Worm (Caenorhabditis elegans) whole organism, L4 larva: ENCODE measurements around the gene srlf-3.

Source experiments
- F37D6.2 ChIP-seq: sonication (generic microtip); optimal IDR thresholded peaks from 2 replicates; lab custom pipeline; 2016; ENCODE audit warnings: mild to moderate bottlenecking, missing genetic modification characterization, missing compliant biosample characterization
- Y48G9A.11 ChIP-seq: fragments of 200-800 bp; sonication (Bioruptor generic); IDR thresholded peaks from 2 replicates; pipeline ENCODE4 v1.3.6; 2022; ENCODE audit warnings: missing genetic modification reagents, missing genetic modification characterization, missing compliant biosample characterization
- cey-2 ChIP-seq: sonication (generic microtip); optimal IDR thresholded peaks from 3 replicates; lab custom pipeline; 2017; ENCODE audit warnings: missing genetic modification characterization, mild to moderate bottlenecking, missing compliant biosample characterization, antibody characterized with exemption, borderline replicate concordance; ENCODE audit not compliant: insufficient read depth
- fkh-10 ChIP-seq: fragments of 150-350 bp; optimal IDR thresholded peaks from 2 replicates; lab custom pipeline; 2014; ENCODE audit warnings: missing biosample characterization, missing genetic modification reagents, missing genetic modification characterization
- lin-13 ChIP-seq: fragments of 150-350 bp; optimal IDR thresholded peaks from 2 replicates; lab custom pipeline; 2014; ENCODE audit warnings: missing biosample characterization, missing genetic modification reagents, missing genetic modification characterization
- lin-39 ChIP-seq: fragments of 150-350 bp; optimal IDR thresholded peaks from 2 replicates; lab custom pipeline; 2014; ENCODE audit warnings: missing biosample characterization, missing genetic modification reagents, missing genetic modification characterization
- nhr-28 ChIP-seq: fragments of 150-350 bp; optimal IDR thresholded peaks from 2 replicates; lab custom pipeline; 2014; ENCODE audit warnings: missing biosample characterization, missing genetic modification characterization
- pha-4 ChIP-seq, 2 experiments: fragments of 150-350 bp in 1 of 2; fragments of 200-800 bp in 1 of 2; sonication (Bioruptor generic) in 1 of 2; IDR thresholded peaks in 1 of 2; optimal IDR thresholded peaks in 1 of 2; 2 replicates each; pipeline versions ENCODE4 v1.3.6 to Lab custom; 2014 to 2022; ENCODE audit warnings: missing genetic modification characterization in 2 of 2, missing genetic modification reagents in 2 of 2, missing biosample characterization in 1 of 2, missing compliant biosample characterization in 1 of 2
- tra-1 ChIP-seq: fragments of 200-800 bp; sonication (Bioruptor generic); IDR thresholded peaks from 2 replicates; pipeline ENCODE4 v1.3.6; 2022; ENCODE audit warnings: missing genetic modification reagents, missing genetic modification characterization, missing compliant biosample characterization

- TF ChIP-seq pha-4 (GFP tag; IDR thresholded peaks at IDR 0.05; lab: Robert Waterston, UW) (no peak), pha-4 (tag; optimal IDR thresholded peaks at IDR 0.05; lab: Kevin White, UChicago) (no peak), lin-39 (tag; lab: Kevin White, UChicago) (no peak), nhr-28 (tag; lab: Kevin White, UChicago) (no peak), fkh-10 (GFP tag; lab: Kevin White, UChicago) (no peak), F37D6.2 (no peak), lin-13 (GFP tag; lab: Kevin White, UChicago) (no peak), tra-1 (GFP tag; lab: Robert Waterston, UW) (no peak), cey-2 (tag; lab: Kevin White, UChicago) (no peak), Y48G9A.11 (GFP tag; lab: Robert Waterston, UW) (no peak)
Observed at ce11 chrIV:8472493-8472892, 14.8 kb upstream of the srlf-3 start, which contains the start of gene oat-1.
